Fruit fly (Drosophila melanogaster) whole organism, prepupa: Measurements from ENCODE around the gene CG1578.

ENCODE experiments used
- CG10631 ChIP-seq: fragments of 200-800 bp; sonication (Bioruptor generic); optimal IDR thresholded peaks from 2 replicates; lab custom pipeline; 2016; ENCODE audit warnings: missing biosample characterization, missing genetic modification characterization
- CG11294 ChIP-seq: fragments of 200-800 bp; sonication (Bioruptor generic); IDR thresholded peaks from 2 replicates; pipeline ENCODE4 v1.3.6; 2022; ENCODE audit warnings: missing biosample characterization, missing genetic modification characterization
- CG15336 ChIP-seq: fragments of 200-800 bp; sonication (Bioruptor generic); IDR thresholded peaks from 2 replicates; pipeline ENCODE4 v1.3.6; 2022; ENCODE audit warnings: missing biosample characterization, missing genetic modification characterization
- CG1621 ChIP-seq: fragments of 200-800 bp; sonication (Bioruptor generic); optimal IDR thresholded peaks from 3 replicates; lab custom pipeline; 2018; ENCODE audit warnings: missing biosample characterization, mild to moderate bottlenecking, missing genetic modification characterization
- CG16779 ChIP-seq: fragments of 200-800 bp; sonication (Bioruptor generic); optimal IDR thresholded peaks from 3 replicates; lab custom pipeline; 2017; ENCODE audit warnings: missing biosample characterization, mild to moderate bottlenecking, missing genetic modification characterization
- CG3032 ChIP-seq: fragments of 200-800 bp; optimal IDR thresholded peaks from 2 replicates; lab custom pipeline; 2019; ENCODE audit warnings: missing biosample characterization, mild to moderate bottlenecking, missing genetic modification characterization, moderate library complexity
- CG32006 ChIP-seq: fragments of 200-800 bp; sonication (Bioruptor generic); optimal IDR thresholded peaks from 3 replicates; lab custom pipeline; 2017; ENCODE audit warnings: missing biosample characterization, mild to moderate bottlenecking, missing genetic modification characterization
- CG34406 ChIP-seq: fragments of 200-800 bp; sonication (Bioruptor generic); optimal IDR thresholded peaks from 3 replicates; lab custom pipeline; 2016; ENCODE audit warnings: missing biosample characterization, missing genetic modification characterization
- CG3919 ChIP-seq: fragments of 200-800 bp; sonication (Bioruptor generic); optimal IDR thresholded peaks from 3 replicates; lab custom pipeline; 2016; ENCODE audit warnings: missing biosample characterization, missing genetic modification characterization
- CG6163 ChIP-seq: fragments of 200-800 bp; sonication (Bioruptor generic); IDR thresholded peaks from 3 replicates; pipeline ENCODE4 v1.3.6; 2022; ENCODE audit warnings: missing biosample characterization, missing genetic modification characterization
- CG6276 ChIP-seq: fragments of 200-800 bp; sonication (Bioruptor generic); optimal IDR thresholded peaks from 2 replicates; lab custom pipeline; 2017; ENCODE audit warnings: missing biosample characterization, mild to moderate bottlenecking, missing genetic modification characterization
- CG6792 ChIP-seq: fragments of 200-800 bp; sonication (Bioruptor generic); optimal IDR thresholded peaks from 3 replicates; lab custom pipeline; 2016; ENCODE audit warnings: missing biosample characterization, missing genetic modification characterization
- CG6854 ChIP-seq: fragments of 200-800 bp; sonication (Bioruptor generic); optimal IDR thresholded peaks from 2 replicates; lab custom pipeline; 2017; ENCODE audit warnings: missing biosample characterization, mild to moderate bottlenecking, missing genetic modification characterization
- CG7368 ChIP-seq: fragments of 200-800 bp; sonication (Bioruptor generic); optimal IDR thresholded peaks from 3 replicates; lab custom pipeline; 2016; ENCODE audit warnings: missing biosample characterization, missing genetic modification characterization
- CG8119 ChIP-seq: fragments of 200-800 bp; sonication (Bioruptor generic); IDR thresholded peaks from 3 replicates; pipeline ENCODE4 v1.3.6; 2022; ENCODE audit warnings: missing biosample characterization, missing genetic modification characterization
- CG8319 ChIP-seq: fragments of 200-800 bp; sonication (Bioruptor generic); optimal IDR thresholded peaks from 3 replicates; lab custom pipeline; 2016; ENCODE audit warnings: missing biosample characterization, missing genetic modification characterization
- CG8632 ChIP-seq: fragments of 200-800 bp; sonication (Bioruptor generic); optimal IDR thresholded peaks from 3 replicates; lab custom pipeline; 2016; ENCODE audit warnings: missing biosample characterization, missing genetic modification characterization
- CG9139 ChIP-seq: fragments of 200-800 bp; sonication (Bioruptor generic); optimal IDR thresholded peaks from 3 replicates; lab custom pipeline; 2017; ENCODE audit warnings: missing biosample characterization, mild to moderate bottlenecking, missing genetic modification characterization
- Eip75B ChIP-seq: fragments of 200-800 bp; sonication (Bioruptor generic); optimal IDR thresholded peaks from 3 replicates; lab custom pipeline; 2016; ENCODE audit warnings: missing biosample characterization, missing genetic modification characterization
- Eip78C ChIP-seq: fragments of 200-800 bp; sonication (Bioruptor generic); peaks from one replicate; lab custom pipeline; 2016; ENCODE audit warnings: missing biosample characterization, missing genetic modification characterization
- Eip93F ChIP-seq: fragments of 200-800 bp; sonication (Bioruptor generic); optimal IDR thresholded peaks from 2 replicates; lab custom pipeline; 2016; ENCODE audit warnings: missing biosample characterization, mild to moderate bottlenecking, missing genetic modification characterization
- Ets21C ChIP-seq: fragments of 200-800 bp; sonication (Bioruptor generic); optimal IDR thresholded peaks from 3 replicates; lab custom pipeline; 2016; ENCODE audit warnings: missing biosample characterization, missing genetic modification characterization
- Gug ChIP-seq: fragments of 200-800 bp; sonication (Bioruptor generic); IDR thresholded peaks from 2 replicates; pipeline ENCODE4 v1.3.6; 2022; ENCODE audit warnings: missing biosample characterization, missing genetic modification characterization
- Hr4 ChIP-seq: fragments of 200-800 bp; sonication (Bioruptor generic); optimal IDR thresholded peaks from 3 replicates; lab custom pipeline; 2016; ENCODE audit warnings: missing biosample characterization, missing genetic modification characterization
- Lpt ChIP-seq: fragments of 200-800 bp; sonication (Bioruptor generic); optimal IDR thresholded peaks from 3 replicates; lab custom pipeline; 2016; ENCODE audit warnings: missing biosample characterization, missing genetic modification characterization
- Met ChIP-seq: fragments of 200-800 bp; sonication (Bioruptor generic); optimal IDR thresholded peaks from 3 replicates; lab custom pipeline; 2016; ENCODE audit warnings: missing biosample characterization, missing genetic modification characterization
- OdsH ChIP-seq: fragments of 200-800 bp; sonication (Bioruptor generic); optimal IDR thresholded peaks from 3 replicates; lab custom pipeline; 2016; ENCODE audit warnings: missing biosample characterization, missing genetic modification characterization
- Smox ChIP-seq: fragments of 200-800 bp; sonication (Bioruptor generic); optimal IDR thresholded peaks from 3 replicates; lab custom pipeline; 2016; ENCODE audit warnings: missing biosample characterization, missing genetic modification characterization
- Sox102F ChIP-seq: fragments of 200-800 bp; sonication (Bioruptor generic); optimal IDR thresholded peaks from 2 replicates; lab custom pipeline; 2016; ENCODE audit warnings: missing biosample characterization, mild to moderate bottlenecking, missing genetic modification characterization
- Sox14 ChIP-seq: fragments of 200-800 bp; sonication (Bioruptor generic); optimal IDR thresholded peaks from 3 replicates; lab custom pipeline; 2016; ENCODE audit warnings: missing biosample characterization, missing genetic modification characterization
- acj6 ChIP-seq: fragments of 200-800 bp; sonication (Bioruptor generic); optimal IDR thresholded peaks from 3 replicates; lab custom pipeline; 2016; ENCODE audit warnings: missing biosample characterization, missing genetic modification characterization
- cyc ChIP-seq: fragments of 200-800 bp; sonication (Bioruptor generic); optimal IDR thresholded peaks from 3 replicates; lab custom pipeline; 2016; ENCODE audit warnings: missing biosample characterization, missing genetic modification characterization
- dac ChIP-seq: fragments of 200-800 bp; sonication (Bioruptor generic); optimal IDR thresholded peaks from 2 replicates; lab custom pipeline; 2017; ENCODE audit warnings: missing biosample characterization, mild to moderate bottlenecking, missing genetic modification characterization
- dsx ChIP-seq: fragments of 200-800 bp; optimal IDR thresholded peaks from 3 replicates; lab custom pipeline; 2019; ENCODE audit warnings: missing biosample characterization, mild to moderate bottlenecking, missing genetic modification characterization, moderate library complexity; ENCODE audit not compliant: poor library complexity, severe bottlenecking
- eg ChIP-seq: fragments of 200-800 bp; sonication (Bioruptor generic); IDR thresholded peaks from 3 replicates; pipeline ENCODE4 v1.3.6; 2022; ENCODE audit warnings: missing biosample characterization, missing genetic modification characterization
- esn ChIP-seq: fragments of 200-800 bp; sonication (Bioruptor generic); optimal IDR thresholded peaks from 2 replicates; lab custom pipeline; 2016; ENCODE audit warnings: missing biosample characterization, mild to moderate bottlenecking, missing genetic modification characterization, moderate library complexity
- fd59A ChIP-seq: fragments of 200-800 bp; sonication (Bioruptor generic); optimal IDR thresholded peaks from 2 replicates; lab custom pipeline; 2017; ENCODE audit warnings: missing biosample characterization, mild to moderate bottlenecking, missing genetic modification characterization, missing genetic modification reagents
- fd85E ChIP-seq: fragments of 200-800 bp; sonication (Bioruptor generic); optimal IDR thresholded peaks from 3 replicates; lab custom pipeline; 2016; ENCODE audit warnings: missing biosample characterization, missing genetic modification characterization
- fkh ChIP-seq: fragments of 200-800 bp; sonication (Bioruptor generic); optimal IDR thresholded peaks from 3 replicates; lab custom pipeline; 2017; ENCODE audit warnings: missing biosample characterization, mild to moderate bottlenecking, missing genetic modification characterization, moderate library complexity
- lz ChIP-seq: fragments of 200-800 bp; sonication (Bioruptor generic); optimal IDR thresholded peaks from 3 replicates; lab custom pipeline; 2016; ENCODE audit warnings: missing biosample characterization, missing genetic modification characterization
- pdm3 ChIP-seq: fragments of 200-800 bp; sonication (Bioruptor generic); optimal IDR thresholded peaks from 3 replicates; lab custom pipeline; 2016; ENCODE audit warnings: missing biosample characterization, missing genetic modification characterization
- spab ChIP-seq: fragments of 200-800 bp; sonication (Bioruptor generic); optimal IDR thresholded peaks from 2 replicates; lab custom pipeline; 2017; ENCODE audit warnings: missing biosample characterization, mild to moderate bottlenecking, missing genetic modification characterization, missing genetic modification reagents
- ss ChIP-seq, 2 experiments: fragments of 200-800 bp; sonication (Bioruptor generic); optimal IDR thresholded peaks; 2 replicates in 1 of 2; 3 replicates in 1 of 2; lab custom pipeline; 2017 to 2018; ENCODE audit warnings: mild to moderate bottlenecking in 2 of 2, missing biosample characterization in 2 of 2, missing genetic modification characterization in 2 of 2, moderate library complexity in 1 of 2
- svp ChIP-seq: fragments of 200-800 bp; sonication (Bioruptor generic); peaks from one replicate; lab custom pipeline; 2016; ENCODE audit warnings: missing biosample characterization, missing genetic modification characterization
- topi ChIP-seq: fragments of 200-800 bp; sonication (Bioruptor generic); optimal IDR thresholded peaks from 3 replicates; lab custom pipeline; 2016; ENCODE audit warnings: missing biosample characterization, missing genetic modification characterization
- vri ChIP-seq: fragments of 200-800 bp; sonication (Bioruptor generic); optimal IDR thresholded peaks from 3 replicates; lab custom pipeline; 2016; ENCODE audit warnings: missing biosample characterization, mild to moderate bottlenecking, missing genetic modification characterization

The CG1578 gene

DNA sequence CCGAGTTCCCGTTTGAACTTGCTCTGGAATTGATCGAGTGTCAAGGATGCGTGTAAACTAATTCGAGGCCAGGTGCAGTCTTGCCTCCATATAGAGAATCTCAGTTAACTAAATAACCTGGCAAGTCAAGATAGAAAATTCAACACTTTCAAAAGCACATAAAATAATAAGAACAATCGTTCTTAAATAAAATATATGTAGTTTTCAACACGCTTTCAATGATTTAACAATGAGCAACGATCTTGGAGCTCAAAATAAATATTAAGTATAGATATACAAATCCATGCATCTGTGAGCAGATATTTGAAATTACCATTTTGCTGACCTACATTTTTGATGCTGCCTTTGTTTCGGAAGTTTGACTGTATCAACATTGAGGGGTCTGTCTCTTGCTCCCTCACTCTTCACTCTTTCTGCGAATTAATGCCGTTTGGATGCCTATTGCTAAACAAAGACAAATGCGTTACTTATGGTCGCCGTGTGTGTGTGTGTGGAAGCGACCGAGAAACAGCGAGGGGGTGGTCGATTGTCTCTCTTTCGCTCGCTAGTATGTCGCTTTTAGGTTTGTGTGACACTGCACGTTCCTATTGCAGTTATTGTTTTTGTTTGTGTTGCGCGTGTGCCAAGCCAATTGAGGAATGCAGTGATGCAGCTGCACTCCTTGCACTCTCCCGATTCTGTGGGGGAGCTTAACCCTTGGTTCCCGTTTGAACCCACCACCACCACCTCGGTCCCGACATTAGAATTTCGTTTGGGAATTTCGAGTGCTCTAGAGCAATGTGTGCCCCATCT, 4.1 kb upstream of the CG1578 start (continued):
- TF ChIP-seq esn (GFP tag; lab: Kevin White, UChicago), result peak; percentile 60
- no peak for TF ChIP-seq CG16779
- peak; percentile 61 for TF ChIP-seq CG10631 (GFP tag; lab: Kevin White, UChicago)
- peak; percentile 76 for TF ChIP-seq Gug (GFP tag; lab: Robert Waterston, UW)
- peak; percentile 5 for TF ChIP-seq CG8632 (GFP tag; lab: Kevin White, UChicago)
- peak; percentile 50 for TF ChIP-seq Eip75B (GFP tag; lab: Kevin White, UChicago)
- no peak for TF ChIP-seq spab (GFP tag; lab: Kevin White, UChicago)
- peak; percentile 37 for TF ChIP-seq CG3032 (tag; lab: Kevin White, UChicago)
- peak; percentile 7 for TF ChIP-seq vri (GFP tag; lab: Kevin White, UChicago)
- no peak for TF ChIP-seq CG8319 (GFP tag; lab: Kevin White, UChicago)
- TF ChIP-seq fd85E, result no peak
- peak; percentile 85 for TF ChIP-seq dac
- TF ChIP-seq CG15336, result peak; percentile 89
- TF ChIP-seq Eip93F, result no peak
- no peak for TF ChIP-seq CG9139
- peak; percentile 26 for TF ChIP-seq CG7368 (GFP tag; lab: Kevin White, UChicago)

DNA sequence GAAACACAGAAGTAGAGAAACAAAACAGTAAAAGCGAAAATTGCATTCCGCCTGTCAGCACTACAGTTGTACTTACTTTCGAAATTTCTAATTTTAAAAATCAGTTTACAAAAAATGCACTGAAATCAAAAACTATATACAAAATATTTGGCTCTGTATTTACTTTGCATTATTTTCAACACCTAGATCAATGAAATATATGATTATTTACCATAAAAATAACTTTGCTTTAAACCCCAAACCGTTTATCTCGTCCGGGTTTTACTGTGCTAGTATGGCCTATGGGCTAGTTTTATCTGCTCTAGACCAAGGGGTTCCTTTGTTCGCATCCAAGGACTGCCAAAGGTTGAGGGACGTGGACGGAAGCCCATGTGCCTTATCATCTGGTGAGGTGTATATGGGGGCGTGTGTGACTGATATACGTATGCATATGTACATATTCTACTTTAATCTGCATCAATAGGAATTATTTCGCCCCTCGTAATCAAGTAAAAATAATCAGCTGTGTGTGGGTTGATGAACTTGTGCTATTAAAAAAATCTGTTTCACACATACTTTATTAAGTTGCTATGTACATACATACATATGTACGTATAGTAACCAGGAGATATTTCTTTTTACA, 3.0 kb upstream of the CG1578 start:
- no peak for TF ChIP-seq CG1621 (tag; lab: Kevin White, UChicago)
- TF ChIP-seq ss (GFP tag; optimal IDR thresholded peaks at IDR 0.05; lab: Kevin White, UChicago), result no peak
- no peak for TF ChIP-seq CG6792 (GFP tag; lab: Kevin White, UChicago)
- peak; percentile 43 for TF ChIP-seq CG32006 (GFP tag; lab: Kevin White, UChicago)
- TF ChIP-seq CG7368 (GFP tag; lab: Kevin White, UChicago), result no peak
- TF ChIP-seq svp (GFP tag; lab: Kevin White, UChicago), result peak; percentile 90
- no peak for TF ChIP-seq Ets21C (GFP tag; lab: Kevin White, UChicago)
- peak; percentile 18 for TF ChIP-seq CG10631 (GFP tag; lab: Kevin White, UChicago)
- no peak for TF ChIP-seq CG6854
- TF ChIP-seq fd59A (GFP tag; lab: Kevin White, UChicago), result no peak
- TF ChIP-seq Smox, result no peak
- TF ChIP-seq spab (GFP tag; lab: Kevin White, UChicago), result no peak
- TF ChIP-seq CG6163, result peak; percentile 38; the same call in 1 of the 3 replicates
- TF ChIP-seq CG6276 (GFP tag; lab: Kevin White, UChicago), result no peak
- no peak for TF ChIP-seq fkh (GFP tag; lab: Kevin White, UChicago)
- peak; percentile 22 for TF ChIP-seq vri (GFP tag; lab: Kevin White, UChicago)
- no peak for TF ChIP-seq CG8319 (GFP tag; lab: Kevin White, UChicago)
- TF ChIP-seq CG34406 (GFP tag; lab: Kevin White, UChicago), result no peak
- peak; percentile 41; the same call in 1 of the 3 replicates for TF ChIP-seq CG8119 (GFP tag; lab: Robert Waterston, UW)
- TF ChIP-seq Lpt (GFP tag; lab: Kevin White, UChicago), result no peak
- 0 out of 2 replicates have a peak, but pooled peaks have one; percentile 41 for TF ChIP-seq CG11294 (GFP tag; lab: Robert Waterston, UW)
- TF ChIP-seq dsx, result no peak
- TF ChIP-seq CG3919 (GFP tag; lab: Kevin White, UChicago), result peak; percentile 1
- no peak for TF ChIP-seq topi
- TF ChIP-seq CG9139, result no peak
- no peak for TF ChIP-seq lz
- TF ChIP-seq pdm3 (GFP tag; lab: Kevin White, UChicago), result peak; percentile 0
- TF ChIP-seq Eip75B (GFP tag; lab: Kevin White, UChicago), result peak; percentile 31
- TF ChIP-seq Sox102F (GFP tag; lab: Kevin White, UChicago), result no peak
- TF ChIP-seq Gug (GFP tag; lab: Robert Waterston, UW), result no peak
- TF ChIP-seq cyc (GFP tag; lab: Kevin White, UChicago), result no peak
- peak; percentile 15 for TF ChIP-seq acj6 (GFP tag; lab: Kevin White, UChicago)
- no peak for TF ChIP-seq Met (GFP tag; lab: Kevin White, UChicago)
- TF ChIP-seq Hr4 (GFP tag; lab: Kevin White, UChicago), result no peak
- no peak for TF ChIP-seq OdsH
- peak; percentile 42; the same call in 1 of the 3 replicates for TF ChIP-seq eg (GFP tag; lab: Robert Waterston, UW)
- TF ChIP-seq Eip78C (GFP tag; lab: Kevin White, UChicago), result peak; percentile 68
- no peak for TF ChIP-seq CG16779
- peak; percentile 84 for TF ChIP-seq Sox14
